Fruit fly (Drosophila melanogaster): ENCODE measurements around the gene Tap42.

Gene Tap42

DNA sequence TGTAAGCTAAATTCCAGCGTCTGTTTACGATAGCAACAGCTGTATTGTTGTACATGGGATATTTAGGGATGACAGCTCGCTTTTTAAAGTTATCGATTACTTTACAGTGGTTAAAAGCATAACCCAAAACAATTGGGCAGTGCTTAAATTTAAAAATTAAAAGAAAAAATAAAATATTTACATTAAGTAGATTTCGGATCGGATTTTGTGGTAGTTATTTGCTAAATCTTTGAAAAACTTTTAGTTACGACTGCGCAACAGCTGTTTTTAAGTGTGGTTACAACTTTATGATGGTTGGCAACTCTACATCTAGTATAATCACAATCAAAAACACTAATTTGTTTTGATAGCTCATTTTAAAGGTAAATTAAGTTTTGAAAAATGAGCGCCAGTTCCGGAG, 19.8 kb downstream of the Tap42 start, which contains the start of the genes Ing5 and CG7099 (continued):
- TF ChIP-seq fd64A (GFP tag; optimal IDR thresholded peaks at IDR 0.05) (peak; percentile 77), Gug (GFP tag; IDR thresholded peaks at IDR 0.05) (peak; percentile 96), eyg (GFP tag; optimal IDR thresholded peaks at IDR 0.05) (peak; percentile 68), Dref (GFP tag; IDR thresholded peaks at IDR 0.05) (peak; percentile 75), Max (GFP tag; optimal IDR thresholded peaks at IDR 0.05) (peak; percentile 98), Sox102F (GFP tag; optimal IDR thresholded peaks at IDR 0.05) (peak; percentile 98), CG16779 (GFP tag; IDR thresholded peaks at IDR 0.05) (peak; percentile 95), sqz (GFP tag; optimal IDR thresholded peaks at IDR 0.05) (no peak), nom (GFP tag; optimal IDR thresholded peaks at IDR 0.05) (peak; percentile 82), Oaz (GFP tag; IDR thresholded peaks at IDR 0.05) (peak; percentile 92), CG12219 (GFP tag; optimal IDR thresholded peaks at IDR 0.05) (peak; percentile 85), CG12236 (GFP tag; optimal IDR thresholded peaks at IDR 0.05) (peak; percentile 73), sens-2 (GFP tag; IDR thresholded peaks at IDR 0.05) (peak; percentile 92), CG8944 (GFP tag; optimal IDR thresholded peaks at IDR 0.05) (peak; percentile 88), Taf1 (GFP tag; IDR thresholded peaks at IDR 0.05) (peak; percentile 94), bsh (GFP tag; optimal IDR thresholded peaks at IDR 0.05) (peak; percentile 75 to 97), Dad (GFP tag; optimal IDR thresholded peaks at IDR 0.05) (peak; percentile 93), CG17328 (GFP tag; IDR thresholded peaks at IDR 0.05) (peak; percentile 96), fd3F (GFP tag; optimal IDR thresholded peaks at IDR 0.05) (peak; percentile 96), CG17802 (tag; optimal IDR thresholded peaks at IDR 0.05) (peak; percentile 87), Usf (GFP tag; optimal IDR thresholded peaks at IDR 0.05) (peak; percentile 93), CG7928 (GFP tag; optimal IDR thresholded peaks at IDR 0.05) (peak; percentile 77), gce (GFP tag; IDR thresholded peaks at IDR 0.05) (peak; percentile 90), CG14667 (GFP tag; IDR thresholded peaks at IDR 0.05) (peak; percentile 95), Kr (GFP tag; optimal IDR thresholded peaks at IDR 0.05) (no peak), CG10267 (tag; optimal IDR thresholded peaks at IDR 0.05) (peak; percentile 91), CG30431 (GFP tag; optimal IDR thresholded peaks at IDR 0.05) (peak; percentile 94), Atf6 (GFP tag; IDR thresholded peaks at IDR 0.05) (peak; percentile 96), Fer3 (tag; optimal IDR thresholded peaks at IDR 0.05) (peak; percentile 97), rib (GFP tag; IDR thresholded peaks at IDR 0.05) (peak; percentile 93), ac (GFP tag; optimal IDR thresholded peaks at IDR 0.05) (peak; percentile 82), CG18262 (tag; optimal IDR thresholded peaks at IDR 0.05) (peak; percentile 95), btn (GFP tag; optimal IDR thresholded peaks at IDR 0.05) (peak; percentile 61), slou (GFP tag; optimal IDR thresholded peaks at IDR 0.05) (peak; percentile 97), CG8359 (GFP tag; optimal IDR thresholded peaks at IDR 0.05; ENCODE audit: borderline replicate concordance) (peak; percentile 73), CG15696 (tag; optimal IDR thresholded peaks at IDR 0.05) (peak; percentile 97), tll (GFP tag; optimal IDR thresholded peaks at IDR 0.05) (peak in 1 of 2 experiments; percentile 43), CG18619 (GFP tag; optimal IDR thresholded peaks at IDR 0.05) (peak; percentile 94), Atf3 (GFP tag; optimal IDR thresholded peaks at IDR 0.05) (peak; percentile 90), pho (GFP tag; optimal IDR thresholded peaks at IDR 0.05) (peak; percentile 93), CG11696 (GFP tag; IDR thresholded peaks at IDR 0.05) (peak; percentile 82), ind (GFP tag; optimal IDR thresholded peaks at IDR 0.05) (peak; percentile 98), nerfin-1 (tag; optimal IDR thresholded peaks at IDR 0.05) (peak; percentile 93), NC2β (GFP tag; optimal IDR thresholded peaks at IDR 0.05) (peak; percentile 91), p53 (GFP tag; optimal IDR thresholded peaks at IDR 0.05) (peak; percentile 36), Side (GFP tag; optimal IDR thresholded peaks at IDR 0.05) (peak; percentile 83), Bgb (GFP tag; IDR thresholded peaks at IDR 0.05; ENCODE audit: partially characterized antibody) (peak; percentile 75), zfh2 (GFP tag; optimal IDR thresholded peaks at IDR 0.05) (peak; percentile 95), crol (GFP tag; IDR thresholded peaks at IDR 0.05) (peak; percentile 55), CG14965 (GFP tag; optimal IDR thresholded peaks at IDR 0.05; ENCODE audit: borderline replicate concordance) (no peak), disco-r (GFP tag; optimal IDR thresholded peaks at IDR 0.05) (peak; percentile 66)
